Worm (Caenorhabditis elegans) whole organism, young adult: Measurements from ENCODE around the gene rnf-113.

Experiments used
- B0261.1 ChIP-seq: sonication (generic microtip); optimal IDR thresholded peaks from 2 replicates; lab custom pipeline; 2016; ENCODE audit warnings: mild to moderate bottlenecking, missing genetic modification characterization, moderate library complexity, missing compliant biosample characterization
- C06A6.2 ChIP-seq: fragments of 200-800 bp; sonication (Bioruptor generic); conservative IDR thresholded peaks from 2 replicates; pipeline ENCODE4 v1.3.6; 2022; ENCODE audit warnings: missing genetic modification characterization, missing compliant biosample characterization
- F33H1.4 ChIP-seq: fragments of 200-800 bp; sonication (Bioruptor generic); IDR thresholded peaks from 2 replicates; pipeline ENCODE4 v1.3.6; 2022; ENCODE audit warnings: missing genetic modification reagents, missing genetic modification characterization, missing compliant biosample characterization
- F39B2.1 ChIP-seq: fragments of 200-800 bp; sonication (Bioruptor generic); IDR thresholded peaks from 2 replicates; pipeline ENCODE4 v1.3.6; 2022; ENCODE audit warnings: missing genetic modification reagents, missing genetic modification characterization, missing compliant biosample characterization
- F55B11.4 ChIP-seq: sonication (generic microtip); optimal IDR thresholded peaks from 2 replicates; lab custom pipeline; 2016; ENCODE audit warnings: missing compliant biosample characterization, missing genetic modification characterization, borderline replicate concordance; ENCODE audit not compliant: insufficient read depth
- F57A8.1 ChIP-seq: fragments of 200-800 bp; sonication (Bioruptor generic); optimal IDR thresholded peaks from 2 replicates; lab custom pipeline; 2018; ENCODE audit warnings: mild to moderate bottlenecking, missing genetic modification characterization, moderate library complexity, missing compliant biosample characterization
- K11D2.4 ChIP-seq: fragments of 200-800 bp; sonication (Bioruptor generic); IDR thresholded peaks from 2 replicates; pipeline ENCODE4 v1.3.6; 2022; ENCODE audit warnings: missing genetic modification reagents, missing genetic modification characterization, missing compliant biosample characterization
- K12H6.12 ChIP-seq: fragments of 200-800 bp; sonication (Bioruptor generic); optimal IDR thresholded peaks from 2 replicates; lab custom pipeline; 2018; ENCODE audit warnings: mild to moderate bottlenecking, missing genetic modification characterization, missing compliant biosample characterization
- Y53F4B.3 ChIP-seq: fragments of 200-800 bp; sonication (Bioruptor generic); IDR thresholded peaks from 2 replicates; pipeline ENCODE4 v1.3.6; 2022; ENCODE audit warnings: missing genetic modification reagents, missing genetic modification characterization, missing compliant biosample characterization
- Y53G8AR.9 ChIP-seq: fragments of 200-800 bp; sonication (Bioruptor generic); conservative IDR thresholded peaks from 2 replicates; pipeline ENCODE4 v1.3.6; 2022; ENCODE audit warnings: missing genetic modification reagents, missing genetic modification characterization, missing compliant biosample characterization
- Y95B8A.8 ChIP-seq: fragments of 200-800 bp; sonication (Bioruptor generic); IDR thresholded peaks from 2 replicates; pipeline ENCODE4 v1.3.6; 2022; ENCODE audit warnings: missing genetic modification reagents, missing genetic modification characterization, missing compliant biosample characterization
- ZK185.1 ChIP-seq: sonication (generic microtip); optimal IDR thresholded peaks from 2 replicates; lab custom pipeline; 2016; ENCODE audit warnings: mild to moderate bottlenecking, missing genetic modification characterization, missing compliant biosample characterization; ENCODE audit not compliant: poor library complexity, severe bottlenecking
- ama-1 ChIP-seq, 3 experiments: fragments of 150-350 bp in 1 of 3; sonication (generic microtip) in 2 of 3; optimal IDR thresholded peaks; 2 replicates each; lab custom pipeline; 2014 to 2018; ENCODE audit warnings: missing biosample characterization in 2 of 3, missing genetic modification characterization in 2 of 3, missing genetic modification reagents in 2 of 3
- atf-7 ChIP-seq: sonication (generic microtip); optimal IDR thresholded peaks from 2 replicates; lab custom pipeline; 2017; ENCODE audit warnings: mild to moderate bottlenecking, missing genetic modification characterization, missing compliant biosample characterization
- athp-1 ChIP-seq: sonication (generic microtip); optimal IDR thresholded peaks from 2 replicates; lab custom pipeline; 2017; ENCODE audit warnings: mild to moderate bottlenecking, missing genetic modification characterization, missing compliant biosample characterization
- bed-2 ChIP-seq: fragments of 200-800 bp; sonication (Bioruptor generic); IDR thresholded peaks from 2 replicates; pipeline ENCODE4 v1.3.6; 2022; ENCODE audit warnings: missing genetic modification reagents, missing genetic modification characterization, missing compliant biosample characterization
- cebp-2 ChIP-seq: fragments of 200-800 bp; sonication (Bioruptor generic); IDR thresholded peaks from 2 replicates; pipeline ENCODE4 v1.3.6; 2022; ENCODE audit warnings: missing genetic modification characterization, missing compliant biosample characterization
- ceh-27 ChIP-seq: fragments of 200-800 bp; sonication (Bioruptor generic); optimal IDR thresholded peaks from 2 replicates; lab custom pipeline; 2018; ENCODE audit warnings: mild to moderate bottlenecking, missing genetic modification characterization, moderate library complexity, missing compliant biosample characterization
- ceh-58 ChIP-seq: fragments of 200-800 bp; sonication (Bioruptor generic); IDR thresholded peaks from 2 replicates; pipeline ENCODE4 v1.3.6; 2022; ENCODE audit warnings: missing genetic modification characterization, missing compliant biosample characterization
- chd-7 ChIP-seq: sonication (generic microtip); optimal IDR thresholded peaks from 2 replicates; lab custom pipeline; 2016; ENCODE audit warnings: mild to moderate bottlenecking, missing genetic modification characterization, moderate library complexity, missing compliant biosample characterization
- die-1 ChIP-seq: sonication (generic microtip); optimal IDR thresholded peaks from 2 replicates; lab custom pipeline; 2016; ENCODE audit warnings: missing genotype, mild to moderate bottlenecking, missing genetic modification characterization, missing compliant biosample characterization
- dpff-1 ChIP-seq: sonication (generic microtip); optimal IDR thresholded peaks from 2 replicates; lab custom pipeline; 2017; ENCODE audit warnings: mild to moderate bottlenecking, missing genetic modification characterization, missing compliant biosample characterization
- dpl-1 ChIP-seq: fragments of 150-350 bp; optimal IDR thresholded peaks from 2 replicates; lab custom pipeline; 2014; ENCODE audit warnings: missing biosample characterization, missing genetic modification reagents, missing genetic modification characterization
- egrh-3 ChIP-seq: fragments of 200-800 bp; sonication (Bioruptor generic); IDR thresholded peaks from 2 replicates; pipeline ENCODE4 v1.3.6; 2022; ENCODE audit warnings: missing genetic modification reagents, missing genetic modification characterization, missing compliant biosample characterization
- him-1 ChIP-seq: sonication (generic microtip); optimal IDR thresholded peaks from 2 replicates; lab custom pipeline; 2016; ENCODE audit warnings: missing genotype, missing genetic modification reagents, missing genetic modification characterization, missing compliant biosample characterization
- hlh-12 ChIP-seq: sonication (generic microtip); optimal IDR thresholded peaks from 2 replicates; lab custom pipeline; 2016; ENCODE audit warnings: missing genetic modification characterization, missing compliant biosample characterization
- hlh-26 ChIP-seq: fragments of 200-800 bp; sonication (Bioruptor generic); conservative IDR thresholded peaks from 2 replicates; pipeline ENCODE4 v1.3.6; 2022; ENCODE audit warnings: missing genetic modification reagents, missing genetic modification characterization, missing compliant biosample characterization
- hmg-1.2 ChIP-seq: fragments of 200-800 bp; sonication (Bioruptor generic); IDR thresholded peaks from 2 replicates; pipeline ENCODE4 v1.3.6; 2022; ENCODE audit warnings: missing genetic modification reagents, missing genetic modification characterization, missing compliant biosample characterization
- let-526 ChIP-seq: fragments of 200-800 bp; sonication (Bioruptor generic); IDR thresholded peaks from 2 replicates; pipeline ENCODE4 v1.3.6; 2022; ENCODE audit warnings: missing genetic modification reagents, missing genetic modification characterization, missing compliant biosample characterization
- lin-35 ChIP-seq, 3 experiments: fragments of 150-350 bp in 2 of 3; sonication (generic microtip) in 1 of 3; optimal IDR thresholded peaks; 2 replicates each; lab custom pipeline; 2014 to 2018; ENCODE audit warnings: missing biosample characterization in 3 of 3, missing genetic modification characterization in 3 of 3, missing genetic modification reagents in 3 of 3
- lin-40 ChIP-seq: sonication (generic microtip); optimal IDR thresholded peaks from 2 replicates; lab custom pipeline; 2016; ENCODE audit warnings: missing genetic modification characterization, mild to moderate bottlenecking, missing compliant biosample characterization, missing genotype, missing genetic modification reagents
- madf-3 ChIP-seq: fragments of 200-800 bp; sonication (Bioruptor generic); IDR thresholded peaks from 2 replicates; pipeline ENCODE4 v1.3.6; 2022; ENCODE audit warnings: missing genetic modification reagents, missing genetic modification characterization, missing compliant biosample characterization
- mxl-1 ChIP-seq: sonication (generic microtip); optimal IDR thresholded peaks from 2 replicates; lab custom pipeline; 2016; ENCODE audit warnings: missing genetic modification characterization, missing compliant biosample characterization
- nfya-2 ChIP-seq: fragments of 200-800 bp; sonication (Bioruptor generic); IDR thresholded peaks from 2 replicates; pipeline ENCODE4 v1.3.6; 2022; ENCODE audit warnings: missing genetic modification reagents, missing genetic modification characterization, missing compliant biosample characterization
- nfyb-1 ChIP-seq: fragments of 200-800 bp; sonication (Bioruptor generic); IDR thresholded peaks from 2 replicates; pipeline ENCODE4 v1.3.6; 2022; ENCODE audit warnings: missing genetic modification reagents, missing genetic modification characterization, missing compliant biosample characterization
- nhr-27 ChIP-seq: fragments of 200-800 bp; sonication (Bioruptor generic); optimal IDR thresholded peaks from 2 replicates; lab custom pipeline; 2018; ENCODE audit warnings: mild to moderate bottlenecking, missing genetic modification characterization, moderate library complexity, missing compliant biosample characterization
- sdz-38 ChIP-seq: sonication (generic microtip); optimal IDR thresholded peaks from 2 replicates; lab custom pipeline; 2016; ENCODE audit warnings: missing genotype, missing genetic modification characterization, missing compliant biosample characterization
- snpc-1.1 ChIP-seq: sonication (generic microtip); optimal IDR thresholded peaks from 2 replicates; lab custom pipeline; 2017; ENCODE audit warnings: missing genetic modification characterization, mild to moderate bottlenecking, missing compliant biosample characterization, antibody characterized with exemption, moderate library complexity, missing genotype, missing genetic modification reagents; ENCODE audit not compliant: insufficient read depth
- snpc-3.4 ChIP-seq: sonication (generic microtip); optimal IDR thresholded peaks from 2 replicates; lab custom pipeline; 2017; ENCODE audit warnings: missing genetic modification characterization, mild to moderate bottlenecking, missing compliant biosample characterization, antibody characterized with exemption, moderate library complexity, missing genotype, missing genetic modification reagents
- sptf-2 ChIP-seq: fragments of 200-800 bp; sonication (Bioruptor generic); optimal IDR thresholded peaks from 2 replicates; lab custom pipeline; 2018; ENCODE audit warnings: mild to moderate bottlenecking, missing genetic modification characterization, missing compliant biosample characterization
- unc-130 ChIP-seq: sonication (generic microtip); optimal IDR thresholded peaks from 2 replicates; lab custom pipeline; 2016; ENCODE audit warnings: missing genetic modification reagents, missing genetic modification characterization, missing compliant biosample characterization
- zfh-2 ChIP-seq: fragments of 200-800 bp; sonication (Bioruptor generic); conservative IDR thresholded peaks from 2 replicates; pipeline ENCODE4 v1.3.6; 2022; ENCODE audit warnings: missing genetic modification reagents, missing genetic modification characterization, missing compliant biosample characterization
- zim-3 ChIP-seq: sonication (generic microtip); optimal IDR thresholded peaks from 2 replicates; lab custom pipeline; 2017; ENCODE audit warnings: mild to moderate bottlenecking, missing genetic modification characterization, moderate library complexity, missing compliant biosample characterization
- ztf-25 ChIP-seq: fragments of 200-800 bp; sonication (Bioruptor generic); IDR thresholded peaks from 2 replicates; pipeline ENCODE4 v1.3.6; 2022; ENCODE audit warnings: missing genetic modification reagents, missing genetic modification characterization, missing compliant biosample characterization
- ztf-26 ChIP-seq: sonication (generic microtip); optimal IDR thresholded peaks from 2 replicates; lab custom pipeline; 2017; ENCODE audit warnings: missing genetic modification characterization, missing compliant biosample characterization
- ztf-28 ChIP-seq: fragments of 200-800 bp; sonication (Bioruptor generic); IDR thresholded peaks from 2 replicates; pipeline ENCODE4 v1.3.6; 2022; ENCODE audit warnings: missing genetic modification reagents, missing genetic modification characterization, missing compliant biosample characterization

Gene rnf-113

DNA sequence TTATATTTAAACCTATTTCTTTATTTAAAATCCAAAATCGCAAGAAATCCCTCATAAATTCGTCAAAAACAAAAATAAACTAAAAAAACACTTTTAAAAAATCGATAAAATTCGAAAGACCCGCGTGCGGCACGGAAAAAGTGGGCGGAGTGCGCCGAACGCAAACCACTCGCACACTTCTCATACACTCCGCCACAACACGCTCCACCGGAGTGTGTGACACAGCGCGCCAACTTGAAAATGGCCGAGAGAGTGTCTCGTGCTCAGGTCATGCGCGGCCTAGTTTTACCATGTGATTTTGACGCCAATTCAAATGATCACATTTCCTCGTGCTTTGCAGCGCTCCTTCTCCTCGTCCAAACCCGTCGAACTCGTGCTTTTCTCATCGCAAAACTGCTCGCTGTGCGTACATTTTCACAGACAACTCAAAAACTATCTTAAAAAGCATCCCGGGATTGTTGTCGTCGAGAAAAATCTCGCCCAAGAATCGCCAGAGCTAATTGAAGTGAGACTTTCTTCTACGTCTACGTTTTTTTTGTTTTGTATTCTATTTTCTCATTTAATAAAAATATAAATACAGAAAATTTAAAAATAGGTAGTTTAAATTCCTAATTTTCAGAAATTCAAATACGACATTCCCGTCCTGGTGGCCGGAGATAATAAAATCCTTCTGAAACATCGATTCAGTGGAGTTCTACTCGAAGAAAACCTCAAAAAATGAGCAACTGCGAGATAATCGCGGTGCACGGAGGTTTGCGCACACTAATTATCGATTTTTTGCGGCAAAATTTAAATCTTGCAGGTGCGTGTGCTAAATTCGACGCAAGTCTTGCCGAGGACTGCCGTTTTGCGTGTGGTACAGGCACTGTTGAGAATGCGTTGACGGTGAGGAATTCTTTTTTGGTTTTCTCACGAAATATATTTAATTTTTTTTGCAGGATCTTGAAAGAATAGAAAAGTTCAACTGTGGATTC lies 1.9 kb upstream of the rnf-113 start, which contains the start of gene tasp-1 (continued):
- TF ChIP-seq ZK185.1 (tag; lab: Kevin White, UChicago), result peak; percentile 99
- peak; percentile 95 for TF ChIP-seq snpc-3.4
- peak; percentile 96 for TF ChIP-seq egrh-3 (GFP tag; lab: Robert Waterston, UW)
- TF ChIP-seq nfya-2 (GFP tag; lab: Robert Waterston, UW), result peak; percentile 96
- peak; percentile 100 for TF ChIP-seq chd-7 (tag; lab: Kevin White, UChicago)
- peak; percentile 94 for TF ChIP-seq F33H1.4
- peak; percentile 100 for TF ChIP-seq Y95B8A.8
- peak; percentile 98 for TF ChIP-seq unc-130 (GFP tag; lab: Kevin White, UChicago)
- TF ChIP-seq die-1 (tag; lab: Kevin White, UChicago), result peak; percentile 98
- TF ChIP-seq hlh-12 (tag; lab: Kevin White, UChicago), result no peak
- peak; percentile 100 for TF ChIP-seq ztf-25 (GFP tag; lab: Robert Waterston, UW)
- TF ChIP-seq hmg-1.2 (GFP tag; lab: Robert Waterston, UW), result peak; percentile 96
- peak; percentile 100 for TF ChIP-seq athp-1 (tag; lab: Kevin White, UChicago)
- TF ChIP-seq let-526 (GFP tag; lab: Robert Waterston, UW), result peak; percentile 100
- peak; percentile 94 for TF ChIP-seq Y53F4B.3
- TF ChIP-seq ceh-27 (GFP tag; lab: Kevin White, UChicago), result peak; percentile 100
- TF ChIP-seq ama-1 (optimal IDR thresholded peaks at IDR 0.05; lab: Kevin White, UChicago), result no peak
- peak; percentile 61 to 86 for TF ChIP-seq ama-1 (GFP tag; optimal IDR thresholded peaks at IDR 0.05; lab: Kevin White, UChicago)
- peak; percentile 99 for TF ChIP-seq sptf-2 (GFP tag; lab: Kevin White, UChicago)
- peak; percentile 98 for TF ChIP-seq zim-3 (tag; lab: Kevin White, UChicago)
- peak; percentile 100 for TF ChIP-seq nfyb-1 (GFP tag; lab: Robert Waterston, UW)
- TF ChIP-seq C06A6.2 (GFP tag; lab: Robert Waterston, UW), result peak; percentile 100
- peak; percentile 99 for TF ChIP-seq bed-2
- TF ChIP-seq dpff-1 (tag; lab: Kevin White, UChicago), result peak; percentile 98
- TF ChIP-seq B0261.1, result peak; percentile 54
- TF ChIP-seq F55B11.4 (tag; lab: Kevin White, UChicago), result no peak
- TF ChIP-seq ztf-28 (GFP tag; lab: Robert Waterston, UW), result peak; percentile 100
- peak; percentile 95 for TF ChIP-seq mxl-1 (tag; lab: Kevin White, UChicago)
- TF ChIP-seq K12H6.12 (tag; lab: Kevin White, UChicago), result peak; percentile 100
- TF ChIP-seq nhr-27 (tag; lab: Kevin White, UChicago), result peak; percentile 98
- no peak for TF ChIP-seq sdz-38
- TF ChIP-seq snpc-1.1 (tag; lab: Kevin White, UChicago), result peak; percentile 85
- peak; percentile 85; the same call in 1 of the 2 replicates for TF ChIP-seq F39B2.1 (GFP tag; lab: Robert Waterston, UW)
- peak; percentile 90 for TF ChIP-seq him-1 (tag; lab: Kevin White, UChicago)
- TF ChIP-seq madf-3 (GFP tag; lab: Robert Waterston, UW), result peak; percentile 99
- TF ChIP-seq lin-35 (GFP tag; optimal IDR thresholded peaks at IDR 0.05; lab: Kevin White, UChicago), result peak; percentile 96 to 100 (median 99)
- peak; percentile 100 for TF ChIP-seq dpl-1
- peak; percentile 98 for TF ChIP-seq cebp-2 (GFP tag; lab: Robert Waterston, UW)
- TF ChIP-seq ztf-26 (tag; lab: Kevin White, UChicago), result peak; percentile 100
- TF ChIP-seq lin-40 (tag; lab: Kevin White, UChicago), result peak; percentile 99
- peak; percentile 100 for TF ChIP-seq Y53G8AR.9
- peak; percentile 100 for TF ChIP-seq K11D2.4
- TF ChIP-seq hlh-26 (GFP tag; lab: Robert Waterston, UW), result no peak
- TF ChIP-seq atf-7 (tag; lab: Kevin White, UChicago), result peak; percentile 100
- TF ChIP-seq F57A8.1 (GFP tag; lab: Kevin White, UChicago), result no peak
- TF ChIP-seq zfh-2 (GFP tag; lab: Robert Waterston, UW), result peak; percentile 100
- peak; percentile 97 for TF ChIP-seq ceh-58 (GFP tag; lab: Robert Waterston, UW)
